Worm (Caenorhabditis elegans) whole organism, young adult: Measurements from ENCODE around the gene Y51B9A.5.
A peak's percentile ranks its signal among the peaks of the same experiment; 100 is the strongest.

ENCODE experiments used
- B0035.1 ChIP-seq: sonication (generic microtip); optimal IDR thresholded peaks from 2 replicates; lab custom pipeline; 2016; ENCODE audit warnings: missing genetic modification characterization, mild to moderate bottlenecking, missing compliant biosample characterization, missing genotype, missing genetic modification reagents
- B0336.3 ChIP-seq: fragments of 200-800 bp; sonication (Bioruptor generic); IDR thresholded peaks from 2 replicates; pipeline ENCODE4 v1.3.6; 2022; ENCODE audit warnings: missing genetic modification characterization, missing compliant biosample characterization
- F23B12.7 ChIP-seq: sonication (generic microtip); optimal IDR thresholded peaks from 2 replicates; lab custom pipeline; 2017; ENCODE audit warnings: missing genetic modification characterization, mild to moderate bottlenecking, missing compliant biosample characterization, antibody characterized with exemption, moderate library complexity; ENCODE audit not compliant: insufficient read depth
- T26A5.8 ChIP-seq: sonication (generic microtip); optimal IDR thresholded peaks from 2 replicates; lab custom pipeline; 2016; ENCODE audit warnings: missing genetic modification characterization, missing compliant biosample characterization
- Y53G8AR.9 ChIP-seq: fragments of 200-800 bp; sonication (Bioruptor generic); conservative IDR thresholded peaks from 2 replicates; pipeline ENCODE4 v1.3.6; 2022; ENCODE audit warnings: missing genetic modification reagents, missing genetic modification characterization, missing compliant biosample characterization
- Y95B8A.8 ChIP-seq: fragments of 200-800 bp; sonication (Bioruptor generic); IDR thresholded peaks from 2 replicates; pipeline ENCODE4 v1.3.6; 2022; ENCODE audit warnings: missing genetic modification reagents, missing genetic modification characterization, missing compliant biosample characterization
- ama-1 ChIP-seq, 3 experiments: fragments of 150-350 bp in 1 of 3; sonication (generic microtip) in 2 of 3; optimal IDR thresholded peaks; 2 replicates each; lab custom pipeline; 2014 to 2018; ENCODE audit warnings: missing biosample characterization in 2 of 3, missing genetic modification characterization in 2 of 3, missing genetic modification reagents in 2 of 3
- bed-2 ChIP-seq: fragments of 200-800 bp; sonication (Bioruptor generic); IDR thresholded peaks from 2 replicates; pipeline ENCODE4 v1.3.6; 2022; ENCODE audit warnings: missing genetic modification reagents, missing genetic modification characterization, missing compliant biosample characterization
- ceh-27 ChIP-seq: fragments of 200-800 bp; sonication (Bioruptor generic); optimal IDR thresholded peaks from 2 replicates; lab custom pipeline; 2018; ENCODE audit warnings: mild to moderate bottlenecking, missing genetic modification characterization, moderate library complexity, missing compliant biosample characterization
- dox-1 ChIP-seq: fragments of 200-800 bp; sonication (Bioruptor generic); IDR thresholded peaks from 2 replicates; pipeline ENCODE4 v1.3.6; 2022; ENCODE audit warnings: missing genetic modification reagents, missing genetic modification characterization, missing compliant biosample characterization
- dpl-1 ChIP-seq: fragments of 150-350 bp; optimal IDR thresholded peaks from 2 replicates; lab custom pipeline; 2014; ENCODE audit warnings: missing biosample characterization, missing genetic modification reagents, missing genetic modification characterization
- efl-1 ChIP-seq: fragments of 150-350 bp; optimal IDR thresholded peaks from 2 replicates; lab custom pipeline; 2014; ENCODE audit warnings: missing biosample characterization, missing genetic modification reagents, missing genetic modification characterization
- egl-18 ChIP-seq: fragments of 200-800 bp; sonication (Bioruptor generic); IDR thresholded peaks from 2 replicates; pipeline ENCODE4 v1.3.6; 2022; ENCODE audit warnings: missing genetic modification reagents, missing genetic modification characterization, missing compliant biosample characterization
- fkh-3 ChIP-seq: sonication (generic microtip); optimal IDR thresholded peaks from 2 replicates; lab custom pipeline; 2016; ENCODE audit warnings: mild to moderate bottlenecking, missing genetic modification characterization, missing compliant biosample characterization
- gei-17 ChIP-seq: fragments of 200-800 bp; sonication (Bioruptor generic); optimal IDR thresholded peaks from 2 replicates; lab custom pipeline; 2018; ENCODE audit warnings: mild to moderate bottlenecking, missing genetic modification characterization, missing compliant biosample characterization
- him-1 ChIP-seq: sonication (generic microtip); optimal IDR thresholded peaks from 2 replicates; lab custom pipeline; 2016; ENCODE audit warnings: missing genotype, missing genetic modification reagents, missing genetic modification characterization, missing compliant biosample characterization
- hmg-1.2 ChIP-seq: fragments of 200-800 bp; sonication (Bioruptor generic); IDR thresholded peaks from 2 replicates; pipeline ENCODE4 v1.3.6; 2022; ENCODE audit warnings: missing genetic modification reagents, missing genetic modification characterization, missing compliant biosample characterization
- hsf-1 ChIP-seq: fragments of 200-800 bp; sonication (Bioruptor generic); IDR thresholded peaks from 2 replicates; pipeline ENCODE4 v1.3.6; 2022; ENCODE audit warnings: missing genetic modification reagents, missing genetic modification characterization, missing compliant biosample characterization
- let-607 ChIP-seq, 2 experiments: fragments of 200-800 bp in 1 of 2; sonication (Bioruptor generic) in 1 of 2; sonication (generic microtip) in 1 of 2; optimal IDR thresholded peaks; 2 replicates each; lab custom pipeline; 2016 to 2018; ENCODE audit warnings: mild to moderate bottlenecking in 2 of 2, missing compliant biosample characterization in 2 of 2, missing genetic modification characterization in 2 of 2, moderate library complexity in 2 of 2, missing genotype in 1 of 2
- lin-35 ChIP-seq, 3 experiments: fragments of 150-350 bp in 2 of 3; sonication (generic microtip) in 1 of 3; optimal IDR thresholded peaks; 2 replicates each; lab custom pipeline; 2014 to 2018; ENCODE audit warnings: missing biosample characterization in 3 of 3, missing genetic modification characterization in 3 of 3, missing genetic modification reagents in 3 of 3
- lin-54 ChIP-seq: fragments of 200-800 bp; sonication (Bioruptor generic); optimal IDR thresholded peaks from 2 replicates; lab custom pipeline; 2018; ENCODE audit warnings: mild to moderate bottlenecking, missing genetic modification characterization, missing compliant biosample characterization
- madf-3 ChIP-seq: fragments of 200-800 bp; sonication (Bioruptor generic); IDR thresholded peaks from 2 replicates; pipeline ENCODE4 v1.3.6; 2022; ENCODE audit warnings: missing genetic modification reagents, missing genetic modification characterization, missing compliant biosample characterization
- nfyb-1 ChIP-seq: fragments of 200-800 bp; sonication (Bioruptor generic); IDR thresholded peaks from 2 replicates; pipeline ENCODE4 v1.3.6; 2022; ENCODE audit warnings: missing genetic modification reagents, missing genetic modification characterization, missing compliant biosample characterization
- nhr-90 ChIP-seq: sonication (generic microtip); optimal IDR thresholded peaks from 2 replicates; lab custom pipeline; 2016; ENCODE audit warnings: missing genotype, mild to moderate bottlenecking, missing genetic modification characterization, missing compliant biosample characterization
- pha-4 ChIP-seq: fragments of 150-350 bp; sonication (generic microtip); optimal IDR thresholded peaks from 2 replicates; lab custom pipeline; 2014; ENCODE audit warnings: missing biosample characterization, missing genetic modification reagents, missing genetic modification characterization
- repo-1 ChIP-seq: sonication (generic microtip); optimal IDR thresholded peaks from 2 replicates; lab custom pipeline; 2017; ENCODE audit warnings: mild to moderate bottlenecking, missing genetic modification characterization, missing compliant biosample characterization
- snpc-3.4 ChIP-seq: sonication (generic microtip); optimal IDR thresholded peaks from 2 replicates; lab custom pipeline; 2017; ENCODE audit warnings: missing genetic modification characterization, mild to moderate bottlenecking, missing compliant biosample characterization, antibody characterized with exemption, moderate library complexity, missing genotype, missing genetic modification reagents
- tbp1 ChIP-seq: fragments of 200-800 bp; sonication (Bioruptor generic); optimal IDR thresholded peaks from 2 replicates; lab custom pipeline; 2018; ENCODE audit warnings: mild to moderate bottlenecking, missing genetic modification characterization, missing compliant biosample characterization
- tbx-9 ChIP-seq: sonication (generic microtip); optimal IDR thresholded peaks from 2 replicates; lab custom pipeline; 2016; ENCODE audit warnings: borderline replicate concordance, missing genetic modification characterization, inconsistent platforms, missing compliant biosample characterization
- tlf-1 ChIP-seq: fragments of 200-800 bp; sonication (Bioruptor generic); optimal IDR thresholded peaks from 2 replicates; lab custom pipeline; 2018; ENCODE audit warnings: mild to moderate bottlenecking, missing genetic modification characterization, missing compliant biosample characterization
- unc-62 ChIP-seq: fragments of 150-350 bp; optimal IDR thresholded peaks from 2 replicates; lab custom pipeline; 2014; ENCODE audit warnings: missing biosample characterization, missing genetic modification reagents, missing genetic modification characterization
- ztf-18 ChIP-seq: sonication (generic microtip); optimal IDR thresholded peaks from 2 replicates; lab custom pipeline; 2016; ENCODE audit warnings: missing genotype, mild to moderate bottlenecking, missing genetic modification characterization, missing compliant biosample characterization
- ztf-25 ChIP-seq: fragments of 200-800 bp; sonication (Bioruptor generic); IDR thresholded peaks from 2 replicates; pipeline ENCODE4 v1.3.6; 2022; ENCODE audit warnings: missing genetic modification reagents, missing genetic modification characterization, missing compliant biosample characterization
- ztf-6 ChIP-seq: fragments of 200-800 bp; sonication (Bioruptor generic); IDR thresholded peaks from 2 replicates; pipeline ENCODE4 v1.3.6; 2022; ENCODE audit warnings: missing genetic modification reagents, missing genetic modification characterization, missing compliant biosample characterization

The Y51B9A.5 gene

ce11 chrII:9356723-9357122 is 47.2 kb upstream of the Y51B9A.5 start (continued):
- TF ChIP-seq nfyb-1 (GFP tag; lab: Robert Waterston, UW) (0 out of 2 replicates have a peak, but pooled peaks have one; percentile 54), efl-1 (no peak), unc-62 (GFP tag; lab: Kevin White, UChicago) (no peak), hmg-1.2 (GFP tag; lab: Robert Waterston, UW) (peak; percentile 83), tbp1 (GFP tag; lab: Kevin White, UChicago) (peak; percentile 9), repo-1 (no peak), ceh-27 (GFP tag; lab: Kevin White, UChicago) (peak; percentile 10), bed-2 (GFP tag; lab: Robert Waterston, UW) (no peak)

ce11 chrII:9358230-9358629 is 45.7 kb upstream of the Y51B9A.5 start, which contains the start of gene mel-11:
mel-11 (plus strand) TSS chrII:9358530.
- TF ChIP-seq lin-35 (GFP tag; optimal IDR thresholded peaks at IDR 0.05; lab: Kevin White, UChicago) (no peak), nhr-90 (tag; lab: Kevin White, UChicago) (no peak), tbx-9 (tag; lab: Kevin White, UChicago) (no peak), madf-3 (no peak), egl-18 (GFP tag; lab: Robert Waterston, UW) (no peak), B0336.3 (no peak), him-1 (tag; lab: Kevin White, UChicago) (no peak), bed-2 (GFP tag; lab: Robert Waterston, UW) (no peak)

- TF ChIP-seq hmg-1.2 (GFP tag; lab: Robert Waterston, UW) (no peak), let-607 (tag; optimal IDR thresholded peaks at IDR 0.05; lab: Kevin White, UChicago) (no peak), lin-54 (GFP tag; lab: Kevin White, UChicago) (no peak), ama-1 (optimal IDR thresholded peaks at IDR 0.05; lab: Kevin White, UChicago) (no peak), ama-1 (GFP tag; optimal IDR thresholded peaks at IDR 0.05; lab: Kevin White, UChicago) (no peak), T26A5.8 (tag; lab: Kevin White, UChicago) (no peak), B0035.1 (tag; lab: Kevin White, UChicago) (no peak), snpc-3.4 (tag; lab: Kevin White, UChicago) (no peak), hsf-1 (GFP tag; lab: Robert Waterston, UW) (no peak), Y95B8A.8 (no peak), dox-1 (GFP tag; lab: Robert Waterston, UW) (no peak), ztf-6 (no peak), dpl-1 (no peak), Y53G8AR.9 (GFP tag; lab: Robert Waterston, UW) (no peak), ztf-25 (no peak), ztf-18 (tag; lab: Kevin White, UChicago) (no peak), nfyb-1 (GFP tag; lab: Robert Waterston, UW) (no peak), F23B12.7 (tag; lab: Kevin White, UChicago) (no peak), tlf-1 (no peak)
These were observed 41.7 kb upstream of the Y51B9A.5 start for ce11 chrII:9362249-9362648.

- TF ChIP-seq pha-4 (tag; lab: Kevin White, UChicago) (no peak), gei-17 (GFP tag; lab: Kevin White, UChicago) (no peak), fkh-3 (no peak)
These were observed 34.6 kb upstream of the Y51B9A.5 start for ce11 chrII:9369394-9369793.
